Fruit fly (Drosophila melanogaster) whole organism, prepupa: ENCODE results near the gene CG17801.

Source experiments
- Blimp-1 ChIP-seq: fragments of 200-800 bp; sonication (Bioruptor generic); optimal IDR thresholded peaks from 3 replicates; lab custom pipeline; 2017; ENCODE audit warnings: missing biosample characterization, missing genetic modification characterization, mild to moderate bottlenecking, moderate library complexity, missing genetic modification reagents
- CG10631 ChIP-seq: fragments of 200-800 bp; sonication (Bioruptor generic); optimal IDR thresholded peaks from 2 replicates; lab custom pipeline; 2016; ENCODE audit warnings: missing biosample characterization, missing genetic modification characterization
- CG10669 ChIP-seq: fragments of 200-800 bp; sonication (Bioruptor generic); optimal IDR thresholded peaks from 3 replicates; lab custom pipeline; 2018; ENCODE audit warnings: missing biosample characterization, mild to moderate bottlenecking, missing genetic modification characterization, moderate library complexity
- CG11294 ChIP-seq: fragments of 200-800 bp; sonication (Bioruptor generic); IDR thresholded peaks from 2 replicates; pipeline ENCODE4 v1.3.6; 2022; ENCODE audit warnings: missing biosample characterization, missing genetic modification characterization
- CG11762 ChIP-seq: fragments of 200-800 bp; sonication (Bioruptor generic); optimal IDR thresholded peaks from 3 replicates; lab custom pipeline; 2016; ENCODE audit warnings: missing biosample characterization, missing genetic modification characterization; ENCODE audit not compliant: insufficient read depth
- CG11902 ChIP-seq: fragments of 200-800 bp; sonication (Bioruptor generic); optimal IDR thresholded peaks from 3 replicates; lab custom pipeline; 2016; ENCODE audit warnings: missing biosample characterization, missing genetic modification characterization
- CG15336 ChIP-seq: fragments of 200-800 bp; sonication (Bioruptor generic); IDR thresholded peaks from 2 replicates; pipeline ENCODE4 v1.3.6; 2022; ENCODE audit warnings: missing biosample characterization, missing genetic modification characterization
- CG1621 ChIP-seq: fragments of 200-800 bp; sonication (Bioruptor generic); optimal IDR thresholded peaks from 3 replicates; lab custom pipeline; 2018; ENCODE audit warnings: missing biosample characterization, mild to moderate bottlenecking, missing genetic modification characterization
- CG16779 ChIP-seq: fragments of 200-800 bp; sonication (Bioruptor generic); optimal IDR thresholded peaks from 3 replicates; lab custom pipeline; 2017; ENCODE audit warnings: missing biosample characterization, mild to moderate bottlenecking, missing genetic modification characterization
- CG32006 ChIP-seq: fragments of 200-800 bp; sonication (Bioruptor generic); optimal IDR thresholded peaks from 3 replicates; lab custom pipeline; 2017; ENCODE audit warnings: missing biosample characterization, mild to moderate bottlenecking, missing genetic modification characterization
- CG34406 ChIP-seq: fragments of 200-800 bp; sonication (Bioruptor generic); optimal IDR thresholded peaks from 3 replicates; lab custom pipeline; 2016; ENCODE audit warnings: missing biosample characterization, missing genetic modification characterization
- CG3919 ChIP-seq: fragments of 200-800 bp; sonication (Bioruptor generic); optimal IDR thresholded peaks from 3 replicates; lab custom pipeline; 2016; ENCODE audit warnings: missing biosample characterization, missing genetic modification characterization
- CG6163 ChIP-seq: fragments of 200-800 bp; sonication (Bioruptor generic); IDR thresholded peaks from 3 replicates; pipeline ENCODE4 v1.3.6; 2022; ENCODE audit warnings: missing biosample characterization, missing genetic modification characterization
- CG6808 ChIP-seq: fragments of 200-800 bp; sonication (Bioruptor generic); optimal IDR thresholded peaks from 3 replicates; lab custom pipeline; 2017; ENCODE audit warnings: missing biosample characterization, missing genetic modification characterization, mild to moderate bottlenecking, moderate library complexity, missing genetic modification reagents
- CG7368 ChIP-seq: fragments of 200-800 bp; sonication (Bioruptor generic); optimal IDR thresholded peaks from 3 replicates; lab custom pipeline; 2016; ENCODE audit warnings: missing biosample characterization, missing genetic modification characterization
- CG8119 ChIP-seq: fragments of 200-800 bp; sonication (Bioruptor generic); IDR thresholded peaks from 3 replicates; pipeline ENCODE4 v1.3.6; 2022; ENCODE audit warnings: missing biosample characterization, missing genetic modification characterization
- CG8319 ChIP-seq: fragments of 200-800 bp; sonication (Bioruptor generic); optimal IDR thresholded peaks from 3 replicates; lab custom pipeline; 2016; ENCODE audit warnings: missing biosample characterization, missing genetic modification characterization
- CG8632 ChIP-seq: fragments of 200-800 bp; sonication (Bioruptor generic); optimal IDR thresholded peaks from 3 replicates; lab custom pipeline; 2016; ENCODE audit warnings: missing biosample characterization, missing genetic modification characterization
- CG9139 ChIP-seq: fragments of 200-800 bp; sonication (Bioruptor generic); optimal IDR thresholded peaks from 3 replicates; lab custom pipeline; 2017; ENCODE audit warnings: missing biosample characterization, mild to moderate bottlenecking, missing genetic modification characterization
- Eip78C ChIP-seq: fragments of 200-800 bp; sonication (Bioruptor generic); peaks from one replicate; lab custom pipeline; 2016; ENCODE audit warnings: missing biosample characterization, missing genetic modification characterization
- Eip93F ChIP-seq: fragments of 200-800 bp; sonication (Bioruptor generic); optimal IDR thresholded peaks from 2 replicates; lab custom pipeline; 2016; ENCODE audit warnings: missing biosample characterization, mild to moderate bottlenecking, missing genetic modification characterization
- Ets21C ChIP-seq: fragments of 200-800 bp; sonication (Bioruptor generic); optimal IDR thresholded peaks from 3 replicates; lab custom pipeline; 2016; ENCODE audit warnings: missing biosample characterization, missing genetic modification characterization
- Hr38 ChIP-seq: sonication (Bioruptor generic); optimal IDR thresholded peaks from 2 replicates; lab custom pipeline; 2016; ENCODE audit warnings: missing biosample characterization, missing genetic modification characterization
- Hr4 ChIP-seq: fragments of 200-800 bp; sonication (Bioruptor generic); optimal IDR thresholded peaks from 3 replicates; lab custom pipeline; 2016; ENCODE audit warnings: missing biosample characterization, missing genetic modification characterization
- Lpt ChIP-seq: fragments of 200-800 bp; sonication (Bioruptor generic); optimal IDR thresholded peaks from 3 replicates; lab custom pipeline; 2016; ENCODE audit warnings: missing biosample characterization, missing genetic modification characterization
- Met ChIP-seq: fragments of 200-800 bp; sonication (Bioruptor generic); optimal IDR thresholded peaks from 3 replicates; lab custom pipeline; 2016; ENCODE audit warnings: missing biosample characterization, missing genetic modification characterization
- OdsH ChIP-seq: fragments of 200-800 bp; sonication (Bioruptor generic); optimal IDR thresholded peaks from 3 replicates; lab custom pipeline; 2016; ENCODE audit warnings: missing biosample characterization, missing genetic modification characterization
- Smox ChIP-seq: fragments of 200-800 bp; sonication (Bioruptor generic); optimal IDR thresholded peaks from 3 replicates; lab custom pipeline; 2016; ENCODE audit warnings: missing biosample characterization, missing genetic modification characterization
- Sox14 ChIP-seq: fragments of 200-800 bp; sonication (Bioruptor generic); optimal IDR thresholded peaks from 3 replicates; lab custom pipeline; 2016; ENCODE audit warnings: missing biosample characterization, missing genetic modification characterization
- Sox15 ChIP-seq: fragments of 200-800 bp; sonication (Bioruptor generic); optimal IDR thresholded peaks from 3 replicates; lab custom pipeline; 2016; ENCODE audit warnings: missing biosample characterization, missing genetic modification characterization
- cyc ChIP-seq: fragments of 200-800 bp; sonication (Bioruptor generic); optimal IDR thresholded peaks from 3 replicates; lab custom pipeline; 2016; ENCODE audit warnings: missing biosample characterization, missing genetic modification characterization
- dac ChIP-seq: fragments of 200-800 bp; sonication (Bioruptor generic); optimal IDR thresholded peaks from 2 replicates; lab custom pipeline; 2017; ENCODE audit warnings: missing biosample characterization, mild to moderate bottlenecking, missing genetic modification characterization
- dsx ChIP-seq: fragments of 200-800 bp; optimal IDR thresholded peaks from 3 replicates; lab custom pipeline; 2019; ENCODE audit warnings: missing biosample characterization, mild to moderate bottlenecking, missing genetic modification characterization, moderate library complexity; ENCODE audit not compliant: poor library complexity, severe bottlenecking
- eg ChIP-seq: fragments of 200-800 bp; sonication (Bioruptor generic); IDR thresholded peaks from 3 replicates; pipeline ENCODE4 v1.3.6; 2022; ENCODE audit warnings: missing biosample characterization, missing genetic modification characterization
- fd59A ChIP-seq: fragments of 200-800 bp; sonication (Bioruptor generic); optimal IDR thresholded peaks from 2 replicates; lab custom pipeline; 2017; ENCODE audit warnings: missing biosample characterization, mild to moderate bottlenecking, missing genetic modification characterization, missing genetic modification reagents
- fd85E ChIP-seq: fragments of 200-800 bp; sonication (Bioruptor generic); optimal IDR thresholded peaks from 3 replicates; lab custom pipeline; 2016; ENCODE audit warnings: missing biosample characterization, missing genetic modification characterization
- fkh ChIP-seq: fragments of 200-800 bp; sonication (Bioruptor generic); optimal IDR thresholded peaks from 3 replicates; lab custom pipeline; 2017; ENCODE audit warnings: missing biosample characterization, mild to moderate bottlenecking, missing genetic modification characterization, moderate library complexity
- lz ChIP-seq: fragments of 200-800 bp; sonication (Bioruptor generic); optimal IDR thresholded peaks from 3 replicates; lab custom pipeline; 2016; ENCODE audit warnings: missing biosample characterization, missing genetic modification characterization
- pdm3 ChIP-seq: fragments of 200-800 bp; sonication (Bioruptor generic); optimal IDR thresholded peaks from 3 replicates; lab custom pipeline; 2016; ENCODE audit warnings: missing biosample characterization, missing genetic modification characterization
- ss ChIP-seq, 2 experiments: fragments of 200-800 bp; sonication (Bioruptor generic); optimal IDR thresholded peaks; 2 replicates in 1 of 2; 3 replicates in 1 of 2; lab custom pipeline; 2017 to 2018; ENCODE audit warnings: mild to moderate bottlenecking in 2 of 2, missing biosample characterization in 2 of 2, missing genetic modification characterization in 2 of 2, moderate library complexity in 1 of 2
- svp ChIP-seq: fragments of 200-800 bp; sonication (Bioruptor generic); peaks from one replicate; lab custom pipeline; 2016; ENCODE audit warnings: missing biosample characterization, missing genetic modification characterization
- topi ChIP-seq: fragments of 200-800 bp; sonication (Bioruptor generic); optimal IDR thresholded peaks from 3 replicates; lab custom pipeline; 2016; ENCODE audit warnings: missing biosample characterization, missing genetic modification characterization
- vri ChIP-seq: fragments of 200-800 bp; sonication (Bioruptor generic); optimal IDR thresholded peaks from 3 replicates; lab custom pipeline; 2016; ENCODE audit warnings: missing biosample characterization, mild to moderate bottlenecking, missing genetic modification characterization

The CG17801 gene

DNA sequence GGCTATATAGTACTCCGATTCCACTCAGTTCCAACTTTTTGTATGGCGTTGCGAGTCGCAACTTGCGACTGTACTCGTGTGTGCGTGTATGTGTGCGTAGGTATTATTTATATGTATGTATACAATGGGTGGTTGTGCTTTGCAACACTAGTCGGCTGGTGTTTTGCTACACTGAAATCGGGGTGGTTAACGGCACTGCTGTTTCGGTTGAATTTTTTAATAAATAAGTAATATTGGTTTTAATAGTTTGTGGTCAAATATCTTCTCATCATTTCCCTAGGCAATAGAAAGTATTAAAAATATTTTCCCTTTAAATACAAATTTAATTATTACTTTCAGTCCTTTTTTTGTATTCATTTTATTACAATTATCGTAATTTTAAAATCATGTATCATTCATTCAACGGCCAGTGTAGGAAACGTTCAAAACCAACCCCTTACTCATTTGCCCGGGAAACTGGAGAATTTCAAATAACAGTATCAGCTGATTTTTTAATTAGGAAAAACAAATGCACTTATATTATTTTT lies 8.6 kb downstream of the CG17801 start, which contains the start of gene CG7379 (continued):
- TF ChIP-seq CG10669 (GFP tag; lab: Kevin White, UChicago) (peak; percentile 70), CG34406 (peak; percentile 75), CG32006 (peak; percentile 66), CG1621 (tag; lab: Kevin White, UChicago) (no peak), CG11294 (GFP tag; lab: Robert Waterston, UW) (peak; percentile 40; the same call in 1 of the 2 replicates), fd59A (GFP tag; lab: Kevin White, UChicago) (peak; percentile 66), CG7368 (GFP tag; lab: Kevin White, UChicago) (peak; percentile 48), fkh (GFP tag; lab: Kevin White, UChicago) (peak; percentile 69), Smox (no peak), dac (GFP tag; lab: Kevin White, UChicago) (no peak), Sox15 (GFP tag; lab: Kevin White, UChicago) (peak; percentile 71), Met (no peak), CG11762 (peak; percentile 62), CG8632 (GFP tag; lab: Kevin White, UChicago) (peak; percentile 69), Eip78C (GFP tag; lab: Kevin White, UChicago) (peak; percentile 93), CG11902 (GFP tag; lab: Kevin White, UChicago) (peak; percentile 76), CG8319 (GFP tag; lab: Kevin White, UChicago) (peak; percentile 77), fd85E (peak; percentile 63), CG6163 (GFP tag; lab: Robert Waterston, UW) (0 out of 3 replicates have a peak, but pooled peaks have one; percentile 63)

DNA sequence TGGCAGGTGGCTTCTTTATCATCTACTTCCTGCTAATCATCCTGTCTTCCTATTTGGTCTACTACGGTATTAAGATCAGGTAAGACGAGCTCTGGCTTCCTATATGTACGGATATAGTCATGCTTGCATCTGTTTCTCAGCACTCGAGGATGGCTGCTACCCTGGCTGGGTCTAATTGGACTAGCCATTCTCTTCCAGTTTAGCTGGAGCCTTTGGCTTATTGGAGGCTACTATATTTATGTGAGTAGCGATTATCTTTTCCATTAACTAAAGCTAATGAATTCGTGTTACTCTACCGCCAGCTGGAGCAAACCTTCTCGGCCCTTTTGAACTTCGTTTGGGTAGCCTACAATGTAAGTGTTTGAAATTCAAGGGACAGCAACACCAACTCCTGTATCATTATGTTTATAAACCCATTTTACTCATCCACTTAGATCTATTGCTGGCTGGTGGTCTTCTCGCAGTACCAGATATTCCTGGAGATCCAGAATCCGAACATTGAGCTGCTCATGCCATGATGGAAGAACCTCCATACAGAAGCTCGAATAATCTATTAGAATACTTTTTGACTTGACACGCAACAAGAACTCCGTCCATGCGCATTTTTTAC lies 11.2 kb downstream of the CG17801 start:
- TF ChIP-seq Smox (no peak), ss (GFP tag; optimal IDR thresholded peaks at IDR 0.05; lab: Kevin White, UChicago) (no peak), eg (no peak), fd85E (no peak), Eip78C (GFP tag; lab: Kevin White, UChicago) (no peak), Hr4 (no peak), dsx (GFP tag; lab: Kevin White, UChicago) (no peak), CG32006 (no peak), CG15336 (GFP tag; lab: Robert Waterston, UW) (no peak), Blimp-1 (GFP tag; lab: Kevin White, UChicago) (no peak), cyc (GFP tag; lab: Kevin White, UChicago) (no peak), CG6163 (GFP tag; lab: Robert Waterston, UW) (no peak), topi (no peak), Hr38 (GFP tag; lab: Kevin White, UChicago) (no peak), CG8632 (GFP tag; lab: Kevin White, UChicago) (no peak), CG16779 (tag; lab: Kevin White, UChicago) (no peak), Met (no peak), CG3919 (GFP tag; lab: Kevin White, UChicago) (no peak), Ets21C (GFP tag; lab: Kevin White, UChicago) (no peak)

dm6 chr3R:17795075-17795420 lies 11.8 kb downstream of the CG17801 start, which contains the start of gene pasi1:
TSS of gene pasi1 (plus strand) at chr3R:17795075.
- peak; percentile 57 for TF ChIP-seq CG1621 (tag; lab: Kevin White, UChicago)
- TF ChIP-seq fd85E = no peak
- TF ChIP-seq CG34406 = no peak
- TF ChIP-seq CG32006 = no peak

dm6 chr3R:17794335-17795074 lies 12.4 kb downstream of the CG17801 start, which contains the start of gene CG43102:
TSS of gene CG43102 (minus strand) at chr3R:17794490.
- TF ChIP-seq OdsH (GFP tag; lab: Kevin White, UChicago) (peak; percentile 73), vri (GFP tag; lab: Kevin White, UChicago) (peak; percentile 50), svp (peak; percentile 74), Eip93F (GFP tag; lab: Kevin White, UChicago) (peak; percentile 27), Sox15 (GFP tag; lab: Kevin White, UChicago) (peak; percentile 16), CG8119 (GFP tag; lab: Robert Waterston, UW) (peak; percentile 69; the same call in 2 of the 3 replicates), CG7368 (GFP tag; lab: Kevin White, UChicago) (peak; percentile 52), eg (peak; percentile 84), CG8632 (GFP tag; lab: Kevin White, UChicago) (peak; percentile 68), topi (peak; percentile 50), CG10631 (GFP tag; lab: Kevin White, UChicago) (peak; percentile 74), Sox14 (GFP tag; lab: Kevin White, UChicago) (peak; percentile 53), pdm3 (peak; percentile 54), CG3919 (GFP tag; lab: Kevin White, UChicago) (peak; percentile 85), CG9139 (GFP tag; lab: Kevin White, UChicago) (peak; percentile 7), lz (GFP tag; lab: Kevin White, UChicago) (peak; percentile 50), CG6808 (GFP tag; lab: Kevin White, UChicago) (peak; percentile 26), Lpt (GFP tag; lab: Kevin White, UChicago) (peak; percentile 34), Hr4 (peak; percentile 50)
